Fruit fly (Drosophila melanogaster) whole organism, embryonic: Measurements from ENCODE around the gene CG6659.

Experiments used
- CG34224 ChIP-seq: fragments of 200-800 bp; sonication (Bioruptor generic); IDR thresholded peaks from 3 replicates; pipeline ENCODE4 v1.3.6; 2022; ENCODE audit warnings: missing biosample characterization, missing genetic modification characterization; ENCODE audit not compliant: partially characterized antibody
- CG5245 ChIP-seq: fragments of 200-800 bp; sonication (Bioruptor generic); optimal IDR thresholded peaks from 3 replicates; lab custom pipeline; 2016; ENCODE audit warnings: missing biosample characterization, missing genetic modification characterization
- Dip2 ChIP-seq: fragments of 200-800 bp; sonication (Bioruptor generic); IDR thresholded peaks from 2 replicates; pipeline ENCODE4 v1.3.6; 2022; ENCODE audit warnings: missing biosample characterization, missing genetic modification characterization
- Nf-YC ChIP-seq: fragments of 200-800 bp; optimal IDR thresholded peaks from 3 replicates; lab custom pipeline; 2019; ENCODE audit warnings: missing biosample characterization, mild to moderate bottlenecking, missing genetic modification characterization, moderate library complexity
- ind ChIP-seq: fragments of 200-800 bp; sonication (Bioruptor generic); optimal IDR thresholded peaks from 3 replicates; lab custom pipeline; 2016; ENCODE audit warnings: missing biosample characterization, missing genetic modification characterization
- nau ChIP-seq: fragments of 200-800 bp; sonication (Bioruptor generic); optimal IDR thresholded peaks from 3 replicates; lab custom pipeline; 2017; ENCODE audit warnings: missing biosample characterization, mild to moderate bottlenecking, missing genetic modification characterization, missing genetic modification reagents

DNA sequence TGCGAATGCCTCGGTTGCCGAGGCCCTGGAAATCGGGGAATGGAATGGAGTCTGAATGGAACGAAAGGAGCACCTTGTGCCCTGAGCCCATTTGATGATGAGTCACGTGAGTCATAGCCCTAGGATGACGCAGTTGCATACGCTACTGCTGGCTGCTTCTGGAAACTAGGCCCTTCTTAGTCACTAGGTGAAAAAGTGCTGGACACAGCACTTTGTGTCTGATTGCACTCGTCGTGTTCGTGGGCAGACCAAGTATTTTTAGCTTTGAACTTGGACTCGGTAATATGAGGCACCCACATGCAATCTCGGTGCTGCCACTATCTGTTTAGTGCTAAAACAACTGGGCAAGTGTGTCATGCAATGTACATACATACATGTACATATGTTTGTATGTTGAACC lies 45.2 kb upstream of the CG6659 start:
- TF ChIP-seq nau (GFP tag; lab: Kevin White, UChicago) = no peak
- TF ChIP-seq Nf-YC (tag; lab: Kevin White, UChicago) = no peak
- no peak for TF ChIP-seq ind (GFP tag; lab: Kevin White, UChicago)
- TF ChIP-seq CG34224 = no peak
- no peak for TF ChIP-seq Dip2 (GFP tag; lab: Robert Waterston, UW)
- TF ChIP-seq CG5245 (GFP tag; lab: Kevin White, UChicago) = no peak
